Fruit fly (Drosophila melanogaster) whole organism, embryonic: ENCODE measurements around the gene CG9514.

Experiments
- BtbVII ChIP-seq: fragments of 200-800 bp; sonication (Bioruptor generic); optimal IDR thresholded peaks from 3 replicates; lab custom pipeline; 2017; ENCODE audit warnings: missing biosample characterization, mild to moderate bottlenecking, missing genetic modification characterization
- CG10209 ChIP-seq: fragments of 200-800 bp; sonication (Bioruptor generic); optimal IDR thresholded peaks from 3 replicates; lab custom pipeline; 2017; ENCODE audit warnings: missing biosample characterization, mild to moderate bottlenecking, missing genetic modification characterization, missing genetic modification reagents
- CG10959 ChIP-seq: fragments of 200-800 bp; sonication (Bioruptor generic); IDR thresholded peaks from 2 replicates; pipeline ENCODE4 v1.3.6; 2022; ENCODE audit warnings: missing biosample characterization, missing genetic modification characterization
- CG11247 ChIP-seq: fragments of 200-800 bp; sonication (Bioruptor generic); IDR thresholded peaks from 2 replicates; pipeline ENCODE4 v1.3.6; 2022; ENCODE audit warnings: missing biosample characterization, missing genetic modification characterization
- CG12744 ChIP-seq: fragments of 200-800 bp; sonication (Bioruptor generic); optimal IDR thresholded peaks from 2 replicates; lab custom pipeline; 2016; ENCODE audit warnings: missing biosample characterization, missing genetic modification characterization
- CG15011 ChIP-seq: fragments of 200-800 bp; sonication (Bioruptor generic); optimal IDR thresholded peaks from 3 replicates; lab custom pipeline; 2018; ENCODE audit warnings: missing biosample characterization, mild to moderate bottlenecking, missing genetic modification characterization
- CG17361 ChIP-seq: fragments of 200-800 bp; sonication (Bioruptor generic); IDR thresholded peaks from 3 replicates; pipeline ENCODE4 v1.3.6; 2022; ENCODE audit warnings: missing biosample characterization, missing genetic modification characterization
- CG17612 ChIP-seq: fragments of 200-800 bp; sonication (Bioruptor generic); IDR thresholded peaks from 2 replicates; pipeline ENCODE4 v1.3.6; 2022; ENCODE audit warnings: missing biosample characterization, missing genetic modification characterization
- CG18011 ChIP-seq: fragments of 200-800 bp; sonication (Bioruptor generic); optimal IDR thresholded peaks from 2 replicates; lab custom pipeline; 2017; ENCODE audit warnings: missing biosample characterization, missing genetic modification characterization, mild to moderate bottlenecking, moderate library complexity, missing genotype
- CG31388 ChIP-seq: fragments of 200-800 bp; sonication (Bioruptor generic); optimal IDR thresholded peaks from 2 replicates; lab custom pipeline; 2016; ENCODE audit warnings: missing biosample characterization, missing genetic modification characterization
- CG34224 ChIP-seq: fragments of 200-800 bp; sonication (Bioruptor generic); IDR thresholded peaks from 3 replicates; pipeline ENCODE4 v1.3.6; 2022; ENCODE audit warnings: missing biosample characterization, missing genetic modification characterization; ENCODE audit not compliant: partially characterized antibody
- CG6765 ChIP-seq: fragments of 200-800 bp; sonication (Bioruptor generic); optimal IDR thresholded peaks from 3 replicates; lab custom pipeline; 2017; ENCODE audit warnings: missing biosample characterization, mild to moderate bottlenecking, missing genetic modification characterization
- CG8388 ChIP-seq: fragments of 200-800 bp; sonication (Bioruptor generic); optimal IDR thresholded peaks from 2 replicates; lab custom pipeline; 2019; ENCODE audit warnings: missing biosample characterization, mild to moderate bottlenecking, missing genetic modification characterization, moderate library complexity
- CG8765 ChIP-seq: fragments of 200-800 bp; sonication (Bioruptor generic); IDR thresholded peaks from 2 replicates; pipeline ENCODE4 v1.3.6; 2022; ENCODE audit warnings: missing biosample characterization, missing genetic modification characterization
- CG8944 ChIP-seq: fragments of 200-800 bp; sonication (Bioruptor generic); optimal IDR thresholded peaks from 3 replicates; lab custom pipeline; 2016; ENCODE audit warnings: missing biosample characterization, missing genetic modification characterization
- CTCF ChIP-seq: fragments of 200-800 bp; sonication (Bioruptor generic); optimal IDR thresholded peaks from 2 replicates; lab custom pipeline; 2017; ENCODE audit warnings: missing biosample characterization, mild to moderate bottlenecking, missing genetic modification characterization, moderate library complexity
- CrebB ChIP-seq: fragments of 200-800 bp; sonication (Bioruptor generic); optimal IDR thresholded peaks from 3 replicates; lab custom pipeline; 2018; ENCODE audit warnings: missing biosample characterization, mild to moderate bottlenecking, missing genetic modification characterization
- Dbx ChIP-seq: fragments of 200-800 bp; sonication (Bioruptor generic); IDR thresholded peaks from 3 replicates; pipeline ENCODE4 v1.3.6; 2022; ENCODE audit warnings: missing biosample characterization, missing genetic modification characterization
- Drgx ChIP-seq: fragments of 200-800 bp; sonication (Bioruptor generic); IDR thresholded peaks from 2 replicates; pipeline ENCODE4 v1.3.6; 2022; ENCODE audit warnings: missing biosample characterization, missing genetic modification characterization
- ERR ChIP-seq: fragments of 200-800 bp; sonication (Bioruptor generic); optimal IDR thresholded peaks from 2 replicates; lab custom pipeline; 2016; ENCODE audit warnings: missing biosample characterization, missing genetic modification characterization
- HLH4C ChIP-seq: fragments of 200-800 bp; sonication (Bioruptor generic); IDR thresholded peaks from 3 replicates; pipeline ENCODE4 v1.3.6; 2022; ENCODE audit warnings: missing biosample characterization, missing genetic modification characterization; ENCODE audit not compliant: partially characterized antibody
- Hey ChIP-seq: fragments of 200-800 bp; sonication (Bioruptor generic); optimal IDR thresholded peaks from 3 replicates; lab custom pipeline; 2018; ENCODE audit warnings: missing biosample characterization, mild to moderate bottlenecking, missing genetic modification characterization
- Meics ChIP-seq: fragments of 200-800 bp; sonication (Bioruptor generic); optimal IDR thresholded peaks from 2 replicates; lab custom pipeline; 2017; ENCODE audit warnings: missing biosample characterization, mild to moderate bottlenecking, missing genetic modification characterization
- Neu2 ChIP-seq: fragments of 200-800 bp; sonication (Bioruptor generic); optimal IDR thresholded peaks from 3 replicates; lab custom pipeline; 2016; ENCODE audit warnings: missing biosample characterization, missing genetic modification characterization, borderline replicate concordance
- Nf-YB ChIP-seq: fragments of 200-800 bp; sonication (Bioruptor generic); optimal IDR thresholded peaks from 3 replicates; lab custom pipeline; 2019; ENCODE audit warnings: missing biosample characterization, mild to moderate bottlenecking, missing genetic modification characterization, moderate library complexity
- Ptx1 ChIP-seq: fragments of 200-800 bp; sonication (Bioruptor generic); IDR thresholded peaks from 2 replicates; pipeline ENCODE4 v1.3.6; 2022; ENCODE audit warnings: missing biosample characterization, missing genetic modification characterization
- Vsx1 ChIP-seq: fragments of 200-800 bp; sonication (Bioruptor generic); optimal IDR thresholded peaks from 2 replicates; lab custom pipeline; 2017; ENCODE audit warnings: missing biosample characterization, mild to moderate bottlenecking, missing genetic modification characterization, missing genetic modification reagents
- Xbp1 ChIP-seq: fragments of 200-800 bp; sonication (Bioruptor generic); optimal IDR thresholded peaks from 3 replicates; lab custom pipeline; 2016; ENCODE audit warnings: missing biosample characterization, mild to moderate bottlenecking, missing genetic modification characterization
- ab ChIP-seq: fragments of 200-800 bp; sonication (Bioruptor generic); optimal IDR thresholded peaks from 2 replicates; lab custom pipeline; 2016; ENCODE audit warnings: missing biosample characterization, missing genetic modification characterization
- abd-A ChIP-seq: fragments of 200-800 bp; sonication (Bioruptor generic); optimal IDR thresholded peaks from 3 replicates; lab custom pipeline; 2019; ENCODE audit warnings: missing biosample characterization, mild to moderate bottlenecking, missing genetic modification characterization, moderate library complexity
- crol ChIP-seq: fragments of 200-800 bp; sonication (Bioruptor generic); IDR thresholded peaks from 2 replicates; pipeline ENCODE4 v1.3.6; 2022; ENCODE audit warnings: missing biosample characterization, missing genetic modification characterization
- ewg ChIP-seq: fragments of 200-800 bp; sonication (Bioruptor generic); optimal IDR thresholded peaks from 3 replicates; lab custom pipeline; 2017; ENCODE audit warnings: mild to moderate bottlenecking, missing biosample characterization, missing genetic modification reagents, missing genetic modification characterization
- fd102C ChIP-seq: fragments of 200-800 bp; sonication (Bioruptor generic); optimal IDR thresholded peaks from 2 replicates; lab custom pipeline; 2018; ENCODE audit warnings: missing biosample characterization, mild to moderate bottlenecking, missing genetic modification characterization, moderate library complexity
- insv ChIP-seq, 2 experiments: fragments of 200-800 bp; sonication (Bioruptor generic); optimal IDR thresholded peaks; 3 replicates each; lab custom pipeline; 2016 to 2018; ENCODE audit warnings: missing biosample characterization in 2 of 2, missing genetic modification characterization in 2 of 2
- inv ChIP-seq: fragments of 200-800 bp; sonication (Bioruptor generic); IDR thresholded peaks from 2 replicates; pipeline ENCODE4 v1.3.6; 2022; ENCODE audit warnings: missing biosample characterization, missing genetic modification characterization; ENCODE audit not compliant: partially characterized antibody
- jigr1 ChIP-seq: fragments of 200-800 bp; sonication (Bioruptor generic); IDR thresholded peaks from 3 replicates; pipeline ENCODE4 v1.3.6; 2022; ENCODE audit warnings: missing biosample characterization, missing genetic modification characterization
- lbe ChIP-seq: fragments of 200-800 bp; sonication (Bioruptor generic); optimal IDR thresholded peaks from 2 replicates; lab custom pipeline; 2016; ENCODE audit warnings: missing biosample characterization, mild to moderate bottlenecking, missing genetic modification characterization
- lilli ChIP-seq: fragments of 200-800 bp; sonication (Bioruptor generic); optimal IDR thresholded peaks from 3 replicates; lab custom pipeline; 2016; ENCODE audit warnings: missing biosample characterization, missing genetic modification characterization
- mirr ChIP-seq: fragments of 200-800 bp; sonication (Bioruptor generic); optimal IDR thresholded peaks from 3 replicates; lab custom pipeline; 2018; ENCODE audit warnings: missing biosample characterization, mild to moderate bottlenecking, missing genetic modification characterization
- odd ChIP-seq: fragments of 200-800 bp; sonication (Bioruptor generic); optimal IDR thresholded peaks from 2 replicates; lab custom pipeline; 2017; ENCODE audit warnings: missing biosample characterization, mild to moderate bottlenecking, missing genetic modification characterization
- org-1 ChIP-seq: fragments of 200-800 bp; sonication (Bioruptor generic); optimal IDR thresholded peaks from 2 replicates; lab custom pipeline; 2017; ENCODE audit warnings: missing biosample characterization, missing genetic modification characterization
- pan ChIP-seq, 4 experiments: fragments of >200 bp in 3 of 4; fragments of 200-800 bp in 1 of 4; sonication (Bioruptor generic) in 1 of 4; optimal IDR thresholded peaks in 3 of 4; IDR thresholded peaks in 1 of 4; 2 replicates each; pipeline versions ENCODE4 v1.3.6 to Lab custom; 2017 to 2022; ENCODE audit warnings: missing biosample characterization in 2 of 4, missing genetic modification characterization in 2 of 4, mixed read lengths in 1 of 4
- psq ChIP-seq: fragments of 200-800 bp; sonication (Bioruptor generic); optimal IDR thresholded peaks from 2 replicates; lab custom pipeline; 2017; ENCODE audit warnings: missing biosample characterization, missing genetic modification characterization
- run ChIP-seq: fragments of 200-800 bp; sonication (Bioruptor generic); optimal IDR thresholded peaks from 3 replicates; lab custom pipeline; 2018; ENCODE audit warnings: missing biosample characterization, mild to moderate bottlenecking, missing genetic modification characterization
- schlank ChIP-seq: fragments of 200-800 bp; sonication (Bioruptor generic); optimal IDR thresholded peaks from 2 replicates; lab custom pipeline; 2018; ENCODE audit warnings: missing biosample characterization, mild to moderate bottlenecking, missing genetic modification characterization
- so ChIP-seq: fragments of 200-800 bp; sonication (Bioruptor generic); IDR thresholded peaks from 3 replicates; pipeline ENCODE4 v1.3.6; 2022; ENCODE audit warnings: missing biosample characterization, missing genetic modification characterization
- ssp ChIP-seq: fragments of 200-800 bp; sonication (Bioruptor generic); IDR thresholded peaks from 2 replicates; pipeline ENCODE4 v1.3.6; 2022; ENCODE audit warnings: missing biosample characterization, missing genetic modification characterization
- sug ChIP-seq: fragments of 200-800 bp; optimal IDR thresholded peaks from 2 replicates; lab custom pipeline; 2019; ENCODE audit warnings: missing biosample characterization, mild to moderate bottlenecking, missing genetic modification characterization, moderate library complexity
- ttk ChIP-seq: fragments of 200-800 bp; sonication (Bioruptor generic); IDR thresholded peaks from 2 replicates; pipeline ENCODE4 v2.1.2; 2022; ENCODE audit warnings: missing biosample characterization, missing genetic modification characterization
- twi ChIP-seq: fragments of 200-800 bp; optimal IDR thresholded peaks from 2 replicates; lab custom pipeline; 2019; ENCODE audit warnings: missing biosample characterization, mild to moderate bottlenecking, missing genetic modification characterization, moderate library complexity
- zfh1 ChIP-seq: fragments of 200-800 bp; sonication (Bioruptor generic); IDR thresholded peaks from 3 replicates; pipeline ENCODE4 v1.3.6; 2022; ENCODE audit warnings: missing biosample characterization, missing genetic modification characterization

CG9514 gene

dm6 chrX:14839047-14839446, 57.6 kb downstream of the CG9514 start, which contains the start of the genes CG32590 and Flo2 (continued):
- no peak for TF ChIP-seq pan (optimal IDR thresholded peaks at IDR 0.05; lab: Kevin White, UChicago)
- peak in 1 of 2 experiments; percentile 80 for TF ChIP-seq pan (GFP tag; optimal IDR thresholded peaks at IDR 0.05 in 1 of 2, IDR thresholded peaks at IDR 0.05 in 1 of 2)
- peak; percentile 41 for TF ChIP-seq CG10209 (GFP tag; lab: Kevin White, UChicago)
- TF ChIP-seq HLH4C (GFP tag; lab: Robert Waterston, UW), result peak; percentile 99
- TF ChIP-seq fd102C, result no peak
- peak; percentile 98 for TF ChIP-seq CG34224 (GFP tag; lab: Robert Waterston, UW)
- TF ChIP-seq psq (GFP tag; lab: Kevin White, UChicago), result peak; percentile 30
- peak; percentile 28 for TF ChIP-seq ewg (GFP tag; lab: Kevin White, UChicago)
- peak; percentile 14 for TF ChIP-seq mirr (GFP tag; lab: Kevin White, UChicago)
- TF ChIP-seq CG8765 (GFP tag; lab: Robert Waterston, UW), result peak; percentile 79
- no peak for TF ChIP-seq CG31388 (GFP tag; lab: Kevin White, UChicago)
- no peak for TF ChIP-seq org-1 (GFP tag; lab: Kevin White, UChicago)
- no peak for TF ChIP-seq CG15011
- TF ChIP-seq CG11247, result peak; percentile 81
- TF ChIP-seq CG8388 (GFP tag; lab: Kevin White, UChicago), result peak; percentile 58
- peak; percentile 69 for TF ChIP-seq lbe (GFP tag; lab: Kevin White, UChicago)
- TF ChIP-seq abd-A (tag; lab: Kevin White, UChicago), result no peak
- peak; percentile 75 for TF ChIP-seq ttk (GFP tag; lab: Robert Waterston, UW)
- TF ChIP-seq CG12744 (GFP tag; lab: Kevin White, UChicago), result no peak
- TF ChIP-seq schlank, result no peak
- peak; percentile 64 for TF ChIP-seq CG18011
- TF ChIP-seq Neu2 (GFP tag; lab: Kevin White, UChicago), result no peak
- peak; percentile 94 for TF ChIP-seq Dbx (GFP tag; lab: Robert Waterston, UW)
- peak; percentile 51 for TF ChIP-seq Meics (GFP tag; lab: Kevin White, UChicago)
- peak; percentile 46 for TF ChIP-seq CrebB
- no peak for TF ChIP-seq CG6765
- peak; percentile 80 for TF ChIP-seq Xbp1 (GFP tag; lab: Kevin White, UChicago)
- peak; percentile 25 for TF ChIP-seq twi
- peak; percentile 77 for TF ChIP-seq ssp (GFP tag; lab: Robert Waterston, UW)
- TF ChIP-seq CG10959, result peak; percentile 61
- peak in 1 of 2 experiments; percentile 91 for TF ChIP-seq insv (GFP tag; optimal IDR thresholded peaks at IDR 0.05; lab: Kevin White, UChicago)
- peak; percentile 18; the same call in 1 of the 3 replicates for TF ChIP-seq jigr1
- TF ChIP-seq Vsx1 (GFP tag; lab: Kevin White, UChicago), result peak; percentile 72
- TF ChIP-seq zfh1, result peak; percentile 83
- TF ChIP-seq Ptx1 (GFP tag; lab: Robert Waterston, UW), result peak; percentile 84
- no peak for TF ChIP-seq odd (GFP tag; lab: Kevin White, UChicago)
- no peak for TF ChIP-seq run
- peak; percentile 57 for TF ChIP-seq CG8944 (GFP tag; lab: Kevin White, UChicago)
- peak; percentile 95 for TF ChIP-seq inv (GFP tag; lab: Robert Waterston, UW)
- TF ChIP-seq Hey (tag; lab: Kevin White, UChicago), result no peak
- TF ChIP-seq CG17361 (GFP tag; lab: Robert Waterston, UW), result peak; percentile 55; the same call in 2 of the 3 replicates
- peak; percentile 47 for TF ChIP-seq ERR (GFP tag; lab: Kevin White, UChicago)
- TF ChIP-seq CTCF (GFP tag; lab: Kevin White, UChicago), result no peak
- peak; percentile 59 for TF ChIP-seq Drgx (GFP tag; lab: Robert Waterston, UW)
- no peak for TF ChIP-seq BtbVII
- TF ChIP-seq lilli (GFP tag; lab: Kevin White, UChicago), result peak; percentile 86
- no peak for TF ChIP-seq ab
- no peak for TF ChIP-seq Nf-YB
- TF ChIP-seq CG17612 (GFP tag; lab: Robert Waterston, UW), result 0 out of 2 replicates have a peak, but pooled peaks have one; percentile 28
- TF ChIP-seq sug, result peak; percentile 60
- peak; percentile 67; the same call in 2 of the 3 replicates for TF ChIP-seq so
- TF ChIP-seq crol (GFP tag; lab: Robert Waterston, UW), result no peak
